Fruit fly (Drosophila melanogaster) whole organism, prepupa: ENCODE measurements around the gene Ptpmeg.

Source experiments
- Blimp-1 ChIP-seq: fragments of 200-800 bp; sonication (Bioruptor generic); optimal IDR thresholded peaks from 3 replicates; lab custom pipeline; 2017; ENCODE audit warnings: missing biosample characterization, missing genetic modification characterization, mild to moderate bottlenecking, moderate library complexity, missing genetic modification reagents
- CG10631 ChIP-seq: fragments of 200-800 bp; sonication (Bioruptor generic); optimal IDR thresholded peaks from 2 replicates; lab custom pipeline; 2016; ENCODE audit warnings: missing biosample characterization, missing genetic modification characterization
- CG10669 ChIP-seq: fragments of 200-800 bp; sonication (Bioruptor generic); optimal IDR thresholded peaks from 3 replicates; lab custom pipeline; 2018; ENCODE audit warnings: missing biosample characterization, mild to moderate bottlenecking, missing genetic modification characterization, moderate library complexity
- CG11902 ChIP-seq: fragments of 200-800 bp; sonication (Bioruptor generic); optimal IDR thresholded peaks from 3 replicates; lab custom pipeline; 2016; ENCODE audit warnings: missing biosample characterization, missing genetic modification characterization
- CG3032 ChIP-seq: fragments of 200-800 bp; optimal IDR thresholded peaks from 2 replicates; lab custom pipeline; 2019; ENCODE audit warnings: missing biosample characterization, mild to moderate bottlenecking, missing genetic modification characterization, moderate library complexity
- CG31627 ChIP-seq: fragments of 200-800 bp; sonication (Bioruptor generic); optimal IDR thresholded peaks from 3 replicates; lab custom pipeline; 2016; ENCODE audit warnings: missing biosample characterization, missing genetic modification characterization
- CG32006 ChIP-seq: fragments of 200-800 bp; sonication (Bioruptor generic); optimal IDR thresholded peaks from 3 replicates; lab custom pipeline; 2017; ENCODE audit warnings: missing biosample characterization, mild to moderate bottlenecking, missing genetic modification characterization
- CG34406 ChIP-seq: fragments of 200-800 bp; sonication (Bioruptor generic); optimal IDR thresholded peaks from 3 replicates; lab custom pipeline; 2016; ENCODE audit warnings: missing biosample characterization, missing genetic modification characterization
- CG6163 ChIP-seq: fragments of 200-800 bp; sonication (Bioruptor generic); IDR thresholded peaks from 3 replicates; pipeline ENCODE4 v1.3.6; 2022; ENCODE audit warnings: missing biosample characterization, missing genetic modification characterization
- CG6276 ChIP-seq: fragments of 200-800 bp; sonication (Bioruptor generic); optimal IDR thresholded peaks from 2 replicates; lab custom pipeline; 2017; ENCODE audit warnings: missing biosample characterization, mild to moderate bottlenecking, missing genetic modification characterization
- CG6792 ChIP-seq: fragments of 200-800 bp; sonication (Bioruptor generic); optimal IDR thresholded peaks from 3 replicates; lab custom pipeline; 2016; ENCODE audit warnings: missing biosample characterization, missing genetic modification characterization
- CG6854 ChIP-seq: fragments of 200-800 bp; sonication (Bioruptor generic); optimal IDR thresholded peaks from 2 replicates; lab custom pipeline; 2017; ENCODE audit warnings: missing biosample characterization, mild to moderate bottlenecking, missing genetic modification characterization
- CG7368 ChIP-seq: fragments of 200-800 bp; sonication (Bioruptor generic); optimal IDR thresholded peaks from 3 replicates; lab custom pipeline; 2016; ENCODE audit warnings: missing biosample characterization, missing genetic modification characterization
- CG8119 ChIP-seq: fragments of 200-800 bp; sonication (Bioruptor generic); IDR thresholded peaks from 3 replicates; pipeline ENCODE4 v1.3.6; 2022; ENCODE audit warnings: missing biosample characterization, missing genetic modification characterization
- CG8319 ChIP-seq: fragments of 200-800 bp; sonication (Bioruptor generic); optimal IDR thresholded peaks from 3 replicates; lab custom pipeline; 2016; ENCODE audit warnings: missing biosample characterization, missing genetic modification characterization
- CG9139 ChIP-seq: fragments of 200-800 bp; sonication (Bioruptor generic); optimal IDR thresholded peaks from 3 replicates; lab custom pipeline; 2017; ENCODE audit warnings: missing biosample characterization, mild to moderate bottlenecking, missing genetic modification characterization
- Eip75B ChIP-seq: fragments of 200-800 bp; sonication (Bioruptor generic); optimal IDR thresholded peaks from 3 replicates; lab custom pipeline; 2016; ENCODE audit warnings: missing biosample characterization, missing genetic modification characterization
- Eip78C ChIP-seq: fragments of 200-800 bp; sonication (Bioruptor generic); peaks from one replicate; lab custom pipeline; 2016; ENCODE audit warnings: missing biosample characterization, missing genetic modification characterization
- Eip93F ChIP-seq: fragments of 200-800 bp; sonication (Bioruptor generic); optimal IDR thresholded peaks from 2 replicates; lab custom pipeline; 2016; ENCODE audit warnings: missing biosample characterization, mild to moderate bottlenecking, missing genetic modification characterization
- Ets21C ChIP-seq: fragments of 200-800 bp; sonication (Bioruptor generic); optimal IDR thresholded peaks from 3 replicates; lab custom pipeline; 2016; ENCODE audit warnings: missing biosample characterization, missing genetic modification characterization
- Gug ChIP-seq: fragments of 200-800 bp; sonication (Bioruptor generic); IDR thresholded peaks from 2 replicates; pipeline ENCODE4 v1.3.6; 2022; ENCODE audit warnings: missing biosample characterization, missing genetic modification characterization
- Hr39 ChIP-seq: fragments of 200-800 bp; sonication (Bioruptor generic); optimal IDR thresholded peaks from 2 replicates; lab custom pipeline; 2016; ENCODE audit warnings: missing biosample characterization, missing genetic modification characterization
- Hr4 ChIP-seq: fragments of 200-800 bp; sonication (Bioruptor generic); optimal IDR thresholded peaks from 3 replicates; lab custom pipeline; 2016; ENCODE audit warnings: missing biosample characterization, missing genetic modification characterization
- Lpt ChIP-seq: fragments of 200-800 bp; sonication (Bioruptor generic); optimal IDR thresholded peaks from 3 replicates; lab custom pipeline; 2016; ENCODE audit warnings: missing biosample characterization, missing genetic modification characterization
- OdsH ChIP-seq: fragments of 200-800 bp; sonication (Bioruptor generic); optimal IDR thresholded peaks from 3 replicates; lab custom pipeline; 2016; ENCODE audit warnings: missing biosample characterization, missing genetic modification characterization
- Smox ChIP-seq: fragments of 200-800 bp; sonication (Bioruptor generic); optimal IDR thresholded peaks from 3 replicates; lab custom pipeline; 2016; ENCODE audit warnings: missing biosample characterization, missing genetic modification characterization
- Sox102F ChIP-seq: fragments of 200-800 bp; sonication (Bioruptor generic); optimal IDR thresholded peaks from 2 replicates; lab custom pipeline; 2016; ENCODE audit warnings: missing biosample characterization, mild to moderate bottlenecking, missing genetic modification characterization
- Sox14 ChIP-seq: fragments of 200-800 bp; sonication (Bioruptor generic); optimal IDR thresholded peaks from 3 replicates; lab custom pipeline; 2016; ENCODE audit warnings: missing biosample characterization, missing genetic modification characterization
- Sox15 ChIP-seq: fragments of 200-800 bp; sonication (Bioruptor generic); optimal IDR thresholded peaks from 3 replicates; lab custom pipeline; 2016; ENCODE audit warnings: missing biosample characterization, missing genetic modification characterization
- achi ChIP-seq: fragments of 200-800 bp; sonication (Bioruptor generic); optimal IDR thresholded peaks from 3 replicates; lab custom pipeline; 2016; ENCODE audit warnings: missing biosample characterization, missing genetic modification characterization
- cyc ChIP-seq: fragments of 200-800 bp; sonication (Bioruptor generic); optimal IDR thresholded peaks from 3 replicates; lab custom pipeline; 2016; ENCODE audit warnings: missing biosample characterization, missing genetic modification characterization
- dac ChIP-seq: fragments of 200-800 bp; sonication (Bioruptor generic); optimal IDR thresholded peaks from 2 replicates; lab custom pipeline; 2017; ENCODE audit warnings: missing biosample characterization, mild to moderate bottlenecking, missing genetic modification characterization
- dsx ChIP-seq: fragments of 200-800 bp; optimal IDR thresholded peaks from 3 replicates; lab custom pipeline; 2019; ENCODE audit warnings: missing biosample characterization, mild to moderate bottlenecking, missing genetic modification characterization, moderate library complexity; ENCODE audit not compliant: poor library complexity, severe bottlenecking
- eg ChIP-seq: fragments of 200-800 bp; sonication (Bioruptor generic); IDR thresholded peaks from 3 replicates; pipeline ENCODE4 v1.3.6; 2022; ENCODE audit warnings: missing biosample characterization, missing genetic modification characterization
- esn ChIP-seq: fragments of 200-800 bp; sonication (Bioruptor generic); optimal IDR thresholded peaks from 2 replicates; lab custom pipeline; 2016; ENCODE audit warnings: missing biosample characterization, mild to moderate bottlenecking, missing genetic modification characterization, moderate library complexity
- fd85E ChIP-seq: fragments of 200-800 bp; sonication (Bioruptor generic); optimal IDR thresholded peaks from 3 replicates; lab custom pipeline; 2016; ENCODE audit warnings: missing biosample characterization, missing genetic modification characterization
- fkh ChIP-seq: fragments of 200-800 bp; sonication (Bioruptor generic); optimal IDR thresholded peaks from 3 replicates; lab custom pipeline; 2017; ENCODE audit warnings: missing biosample characterization, mild to moderate bottlenecking, missing genetic modification characterization, moderate library complexity
- lz ChIP-seq: fragments of 200-800 bp; sonication (Bioruptor generic); optimal IDR thresholded peaks from 3 replicates; lab custom pipeline; 2016; ENCODE audit warnings: missing biosample characterization, missing genetic modification characterization
- net ChIP-seq: fragments of 200-800 bp; sonication (Bioruptor generic); optimal IDR thresholded peaks from 3 replicates; lab custom pipeline; 2016; ENCODE audit warnings: missing biosample characterization, missing genetic modification characterization
- pdm3 ChIP-seq: fragments of 200-800 bp; sonication (Bioruptor generic); optimal IDR thresholded peaks from 3 replicates; lab custom pipeline; 2016; ENCODE audit warnings: missing biosample characterization, missing genetic modification characterization
- salr ChIP-seq, 2 experiments: fragments of 200-800 bp; sonication (Bioruptor generic); optimal IDR thresholded peaks; 3 replicates each; lab custom pipeline; 2016 to 2018; ENCODE audit warnings: missing biosample characterization in 2 of 2, missing genetic modification characterization in 2 of 2, mild to moderate bottlenecking in 1 of 2
- spab ChIP-seq: fragments of 200-800 bp; sonication (Bioruptor generic); optimal IDR thresholded peaks from 2 replicates; lab custom pipeline; 2017; ENCODE audit warnings: missing biosample characterization, mild to moderate bottlenecking, missing genetic modification characterization, missing genetic modification reagents
- vri ChIP-seq: fragments of 200-800 bp; sonication (Bioruptor generic); optimal IDR thresholded peaks from 3 replicates; lab custom pipeline; 2016; ENCODE audit warnings: missing biosample characterization, mild to moderate bottlenecking, missing genetic modification characterization

Ptpmeg gene

DNA sequence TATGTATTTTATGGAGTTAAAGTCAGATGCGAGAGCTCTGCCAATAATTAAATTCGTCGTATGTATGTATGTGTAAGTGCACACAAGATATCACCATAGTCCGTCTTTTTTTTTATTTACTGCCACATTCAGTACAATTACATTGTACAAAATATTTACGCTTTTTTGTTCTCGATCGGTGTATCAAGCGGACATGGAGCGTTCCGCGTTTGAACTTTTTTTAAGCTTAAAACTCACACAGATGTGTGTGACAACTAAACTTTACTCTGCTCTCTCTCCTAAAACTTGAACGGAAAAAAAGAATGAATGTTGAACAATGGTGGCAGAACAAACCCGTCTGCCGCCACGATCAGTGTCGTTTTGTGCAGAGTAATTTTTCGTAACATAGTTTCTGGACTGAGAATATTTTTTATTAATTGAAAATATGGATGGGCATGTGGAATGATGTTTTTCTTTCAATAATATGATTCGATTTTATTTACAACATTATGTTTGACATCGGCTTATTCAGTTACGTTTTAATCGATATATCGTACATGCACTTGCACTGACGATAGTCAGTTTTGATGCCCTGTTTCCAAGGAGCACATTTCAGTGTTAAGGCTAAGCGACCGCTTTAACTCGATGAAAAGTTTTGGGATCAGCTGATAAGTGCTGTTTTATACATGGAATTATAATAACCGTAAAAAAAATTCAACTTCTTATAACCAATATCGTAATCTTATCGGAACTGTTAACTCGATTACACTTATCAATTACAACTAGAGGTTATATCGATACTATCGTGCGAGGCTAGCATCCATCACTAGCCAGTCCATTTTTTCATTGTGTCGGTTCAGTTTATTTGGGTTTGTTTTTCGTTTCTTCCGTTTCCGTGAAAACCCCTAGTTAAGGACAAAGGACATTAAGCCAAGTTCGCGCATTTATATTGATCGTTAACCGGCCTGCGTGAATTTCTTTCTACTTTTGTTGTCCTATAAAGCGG lies 19.1 kb downstream of the Ptpmeg start, which contains the start of gene mth (continued):
- TF ChIP-seq Eip93F (GFP tag; lab: Kevin White, UChicago) = no peak
- no peak for TF ChIP-seq Gug (GFP tag; lab: Robert Waterston, UW)
- TF ChIP-seq achi (GFP tag; lab: Kevin White, UChicago) = peak; percentile 43
- TF ChIP-seq dac (GFP tag; lab: Kevin White, UChicago) = no peak
- TF ChIP-seq Hr4 (GFP tag; lab: Kevin White, UChicago) = peak; percentile 31
- TF ChIP-seq CG11902 (GFP tag; lab: Kevin White, UChicago) = no peak
- TF ChIP-seq spab (GFP tag; lab: Kevin White, UChicago) = no peak
- no peak for TF ChIP-seq CG8319 (GFP tag; lab: Kevin White, UChicago)
- TF ChIP-seq CG32006 (GFP tag; lab: Kevin White, UChicago) = peak; percentile 39
- TF ChIP-seq Smox (GFP tag; lab: Kevin White, UChicago) = no peak
- peak; percentile 4 for TF ChIP-seq CG7368 (GFP tag; lab: Kevin White, UChicago)
- TF ChIP-seq OdsH (GFP tag; lab: Kevin White, UChicago) = peak; percentile 25
- TF ChIP-seq CG3032 = peak; percentile 61
- TF ChIP-seq, all 60 proteins: peak for 39

DNA sequence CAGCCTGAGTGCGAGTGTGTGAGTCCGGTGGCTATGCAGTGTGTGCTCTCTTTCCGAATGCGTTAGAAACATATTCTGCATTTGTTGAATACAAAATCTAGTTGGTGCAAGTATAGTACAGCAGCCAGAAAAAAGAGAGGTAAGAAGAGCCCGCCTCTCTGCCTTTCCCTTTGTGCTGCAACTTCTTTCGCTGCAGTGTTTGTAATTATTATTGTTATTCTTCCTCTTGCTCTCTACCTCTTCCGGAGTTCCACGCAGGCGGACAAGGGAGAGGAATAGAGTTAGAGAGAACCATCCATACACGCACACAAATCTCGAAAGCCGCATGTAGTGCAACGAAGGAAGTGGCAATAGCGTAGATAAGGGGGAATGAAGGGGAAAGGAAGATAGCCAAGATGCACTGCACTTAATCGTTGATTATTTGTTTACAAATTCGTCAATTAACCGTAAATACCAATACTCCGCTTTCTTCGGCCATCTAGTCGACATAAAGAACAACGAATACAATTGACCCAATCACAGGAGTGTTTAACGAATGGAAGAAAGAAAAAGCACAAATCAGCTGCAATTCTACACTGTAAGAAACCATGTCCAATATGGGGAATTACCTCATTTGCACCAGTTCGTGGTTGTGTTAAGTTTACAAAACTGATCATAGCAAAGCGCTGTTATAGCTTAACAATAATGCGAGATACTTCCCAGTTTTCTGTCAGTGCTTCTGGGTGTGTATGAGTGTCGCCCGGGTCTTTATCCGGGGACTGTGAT lies 19.9 kb downstream of the Ptpmeg start:
- peak; percentile 35; the same call in 1 of the 2 replicates for TF ChIP-seq Gug (GFP tag; lab: Robert Waterston, UW)
- TF ChIP-seq CG11902 (GFP tag; lab: Kevin White, UChicago) = peak; percentile 76
- TF ChIP-seq Sox14 = peak; percentile 91
- peak; percentile 85 for TF ChIP-seq lz
- peak; percentile 81 for TF ChIP-seq vri (GFP tag; lab: Kevin White, UChicago)
- peak; percentile 91 for TF ChIP-seq CG10631 (GFP tag; lab: Kevin White, UChicago)
- peak; percentile 78 for TF ChIP-seq dsx (GFP tag; lab: Kevin White, UChicago)
- peak; percentile 94 for TF ChIP-seq CG6163 (GFP tag; lab: Robert Waterston, UW)
- peak; percentile 82 to 91 for TF ChIP-seq salr (GFP tag; optimal IDR thresholded peaks at IDR 0.05; lab: Kevin White, UChicago)
- TF ChIP-seq achi (GFP tag; lab: Kevin White, UChicago) = peak; percentile 87
- peak; percentile 75 for TF ChIP-seq spab (GFP tag; lab: Kevin White, UChicago)
- peak; percentile 89 for TF ChIP-seq Lpt (GFP tag; lab: Kevin White, UChicago)
- TF ChIP-seq Hr39 (GFP tag; lab: Kevin White, UChicago) = peak; percentile 84
- peak; percentile 88 for TF ChIP-seq Eip75B (GFP tag; lab: Kevin White, UChicago)
- peak; percentile 96 for TF ChIP-seq Eip78C
- peak; percentile 26 for TF ChIP-seq Blimp-1 (GFP tag; lab: Kevin White, UChicago)
- peak; percentile 89 for TF ChIP-seq cyc (GFP tag; lab: Kevin White, UChicago)
- TF ChIP-seq CG31627 (GFP tag; lab: Kevin White, UChicago) = peak; percentile 88
- TF ChIP-seq CG9139 = peak; percentile 52
- peak; percentile 75 for TF ChIP-seq Sox15 (GFP tag; lab: Kevin White, UChicago)
- peak; percentile 95 for TF ChIP-seq Hr4 (GFP tag; lab: Kevin White, UChicago)
- TF ChIP-seq CG6854 (GFP tag; lab: Kevin White, UChicago) = no peak
- peak; percentile 85 for TF ChIP-seq esn (GFP tag; lab: Kevin White, UChicago)
- peak; percentile 90 for TF ChIP-seq OdsH (GFP tag; lab: Kevin White, UChicago)
- peak; percentile 90 for TF ChIP-seq CG8119 (GFP tag; lab: Robert Waterston, UW)
- TF ChIP-seq CG6276 = peak; percentile 89
- peak; percentile 26 for TF ChIP-seq Eip93F (GFP tag; lab: Kevin White, UChicago)
- TF ChIP-seq fd85E (GFP tag; lab: Kevin White, UChicago) = no peak
- TF ChIP-seq CG10669 (GFP tag; lab: Kevin White, UChicago) = peak; percentile 85
- peak; percentile 95 for TF ChIP-seq CG32006 (GFP tag; lab: Kevin White, UChicago)
- TF ChIP-seq eg (GFP tag; lab: Robert Waterston, UW) = peak; percentile 90
- peak; percentile 82 for TF ChIP-seq CG8319 (GFP tag; lab: Kevin White, UChicago)
- TF ChIP-seq pdm3 (GFP tag; lab: Kevin White, UChicago) = peak; percentile 91
- TF ChIP-seq Ets21C (GFP tag; lab: Kevin White, UChicago) = peak; percentile 72
- TF ChIP-seq CG7368 (GFP tag; lab: Kevin White, UChicago) = peak; percentile 91
- TF ChIP-seq CG6792 (GFP tag; lab: Kevin White, UChicago) = peak; percentile 86
- peak; percentile 58 for TF ChIP-seq CG3032
- TF ChIP-seq fkh (GFP tag; lab: Kevin White, UChicago) = no peak
- peak; percentile 90 for TF ChIP-seq net (GFP tag; lab: Kevin White, UChicago)
- TF ChIP-seq Sox102F = peak; percentile 82
- peak; percentile 77 for TF ChIP-seq CG34406
